Fruit fly (Drosophila melanogaster) whole organism, wandering third instar larva: ENCODE results near the gene Atx-1.

ENCODE experiments used
- Abd-B ChIP-seq: fragments of >200 bp; optimal IDR thresholded peaks from 2 replicates; lab custom pipeline; 2017; ENCODE audit warnings: missing biosample characterization, missing genetic modification characterization
- CG32264 ChIP-seq: fragments of 200-800 bp; sonication (Bioruptor generic); optimal IDR thresholded peaks from 2 replicates; lab custom pipeline; 2016; ENCODE audit warnings: missing biosample characterization, missing genetic modification characterization
- CG9705 ChIP-seq: fragments of 200-800 bp; sonication (Bioruptor generic); optimal IDR thresholded peaks from 2 replicates; lab custom pipeline; 2018; ENCODE audit warnings: missing biosample characterization, mild to moderate bottlenecking, missing genetic modification characterization
- CrebA ChIP-seq: fragments of 200-800 bp; sonication (Bioruptor generic); optimal IDR thresholded peaks from 2 replicates; lab custom pipeline; 2016; ENCODE audit warnings: missing biosample characterization, mild to moderate bottlenecking, missing genetic modification characterization, borderline replicate concordance
- Dfd ChIP-seq: fragments of >200 bp; optimal IDR thresholded peaks from 2 replicates; lab custom pipeline; 2017; ENCODE audit warnings: missing biosample characterization, missing genetic modification characterization
- Dif ChIP-seq: fragments of 200-275, 200-300 bp; sonication (Bioruptor generic); optimal IDR thresholded peaks from 2 replicates; lab custom pipeline; 2018; ENCODE audit warnings: missing biosample characterization, missing genetic modification characterization; ENCODE audit not compliant: partially characterized antibody
- GATAd ChIP-seq: sonication (Bioruptor generic); optimal IDR thresholded peaks from 2 replicates; lab custom pipeline; 2016; ENCODE audit warnings: missing biosample characterization, missing genetic modification characterization
- HLH106 ChIP-seq: fragments of 200-800 bp; optimal IDR thresholded peaks from 3 replicates; lab custom pipeline; 2019; ENCODE audit warnings: missing biosample characterization, mild to moderate bottlenecking, missing genetic modification characterization, moderate library complexity
- Hnf4 ChIP-seq: fragments of 200-800 bp; sonication (Bioruptor generic); optimal IDR thresholded peaks from 2 replicates; lab custom pipeline; 2016; ENCODE audit warnings: missing biosample characterization, mild to moderate bottlenecking, missing genetic modification characterization
- Hr78 ChIP-seq: fragments of >200 bp; optimal IDR thresholded peaks from 2 replicates; lab custom pipeline; 2017; ENCODE audit warnings: missing biosample characterization, missing genetic modification characterization
- Hr83 ChIP-seq: fragments of 200-300 bp; sonication (Bioruptor generic); optimal IDR thresholded peaks from 2 replicates; lab custom pipeline; 2016; ENCODE audit warnings: missing biosample characterization, mild to moderate bottlenecking, missing genetic modification characterization, moderate library complexity; ENCODE audit not compliant: poor library complexity, severe bottlenecking
- Jra ChIP-seq: sonication (Bioruptor generic); optimal IDR thresholded peaks from 2 replicates; lab custom pipeline; 2016; ENCODE audit warnings: missing biosample characterization, missing genetic modification characterization
- Mio ChIP-seq: sonication (Bioruptor generic); optimal IDR thresholded peaks from 2 replicates; lab custom pipeline; 2016; ENCODE audit warnings: missing biosample characterization, missing genetic modification characterization
- Myc ChIP-seq: fragments of >200 bp; optimal IDR thresholded peaks from 2 replicates; lab custom pipeline; 2017
- N ChIP-seq: fragments of >200 bp; optimal IDR thresholded peaks from 2 replicates; lab custom pipeline; 2018; ENCODE audit warnings: missing biosample characterization, missing external identifiers, missing genetic modification characterization
- OdsH ChIP-seq: fragments of 200-800 bp; sonication (Bioruptor generic); optimal IDR thresholded peaks from 2 replicates; lab custom pipeline; 2016; ENCODE audit warnings: missing biosample characterization, mild to moderate bottlenecking, missing genetic modification characterization
- Rel ChIP-seq, 2 experiments: fragments of 200-800 bp; sonication (Bioruptor generic) in 1 of 2; optimal IDR thresholded peaks; 2 replicates in 1 of 2; 3 replicates in 1 of 2; lab custom pipeline; 2016 to 2019; ENCODE audit warnings: mild to moderate bottlenecking in 2 of 2, missing biosample characterization in 2 of 2, missing genetic modification characterization in 2 of 2, moderate library complexity in 1 of 2
- Sp1 ChIP-seq: fragments of 200-800 bp; sonication (Bioruptor generic); optimal IDR thresholded peaks from 3 replicates; lab custom pipeline; 2019; ENCODE audit warnings: missing biosample characterization, mild to moderate bottlenecking, missing genetic modification characterization, moderate library complexity
- Vsx2 ChIP-seq: fragments of 200-300, 225-300 bp; sonication (Bioruptor generic); optimal IDR thresholded peaks from 2 replicates; lab custom pipeline; 2018; ENCODE audit warnings: missing biosample characterization, missing genetic modification characterization; ENCODE audit not compliant: partially characterized antibody
- br ChIP-seq: fragments of 200-800 bp; sonication (Bioruptor generic); optimal IDR thresholded peaks from 2 replicates; lab custom pipeline; 2016; ENCODE audit warnings: missing biosample characterization, missing genetic modification characterization
- brk ChIP-seq: fragments of 200-800 bp; sonication (Bioruptor generic); optimal IDR thresholded peaks from 2 replicates; lab custom pipeline; 2016; ENCODE audit warnings: missing biosample characterization, mild to moderate bottlenecking, missing genetic modification characterization
- dl ChIP-seq, 2 experiments: fragments of 175-275, 200-275 bp in 1 of 2; fragments of 200-275 bp in 1 of 2; sonication (Bioruptor generic); optimal IDR thresholded peaks; lab custom pipeline; 2018; ENCODE audit warnings: mild to moderate bottlenecking in 2 of 2, missing biosample characterization in 2 of 2, missing genetic modification characterization in 2 of 2, moderate library complexity in 2 of 2; ENCODE audit not compliant: partially characterized antibody in 2 of 2, insufficient read depth in 1 of 2
- dmrt93B ChIP-seq: fragments of 200-800 bp; sonication (Bioruptor generic); optimal IDR thresholded peaks from 2 replicates; lab custom pipeline; 2018; ENCODE audit warnings: missing biosample characterization, mild to moderate bottlenecking, missing genetic modification characterization
- dsf ChIP-seq: sonication (Bioruptor generic); optimal IDR thresholded peaks from 2 replicates; lab custom pipeline; 2016; ENCODE audit warnings: missing biosample characterization, missing genetic modification characterization, borderline replicate concordance
- ey ChIP-seq: fragments of 200-800 bp; sonication (Bioruptor generic); optimal IDR thresholded peaks from 2 replicates; lab custom pipeline; 2016; ENCODE audit warnings: missing biosample characterization, missing genetic modification characterization
- foxo ChIP-seq, 2 experiments: fragments of 200-800 bp; sonication (Bioruptor generic); optimal IDR thresholded peaks; 2 replicates in 1 of 2; 3 replicates in 1 of 2; lab custom pipeline; 2016 to 2017; ENCODE audit warnings: missing biosample characterization in 2 of 2, missing genetic modification characterization in 2 of 2
- fru ChIP-seq: fragments of 200-800 bp; sonication (Bioruptor generic); optimal IDR thresholded peaks from 3 replicates; lab custom pipeline; 2016; ENCODE audit warnings: missing biosample characterization, mild to moderate bottlenecking, missing genetic modification characterization
- h ChIP-seq: fragments of 200-800 bp; sonication (Bioruptor generic); optimal IDR thresholded peaks from 3 replicates; lab custom pipeline; 2016; ENCODE audit warnings: missing biosample characterization, mild to moderate bottlenecking, missing genetic modification characterization
- jim ChIP-seq: fragments of 175-275, 200-325 bp; sonication (Bioruptor generic); optimal IDR thresholded peaks from 2 replicates; lab custom pipeline; 2016; ENCODE audit warnings: missing biosample characterization, mild to moderate bottlenecking, missing genetic modification characterization
- lola ChIP-seq: fragments of >200 bp; optimal IDR thresholded peaks from 2 replicates; lab custom pipeline; 2017; ENCODE audit warnings: missing biosample characterization, missing genetic modification characterization
- pan ChIP-seq: fragments of >200 bp; optimal IDR thresholded peaks from 2 replicates; lab custom pipeline; 2017
- psq ChIP-seq: fragments of 200-800 bp; sonication (Bioruptor generic); optimal IDR thresholded peaks from 3 replicates; lab custom pipeline; 2017; ENCODE audit warnings: missing biosample characterization, mild to moderate bottlenecking, missing genetic modification characterization, moderate library complexity
- rgr ChIP-seq: fragments of 200-800 bp; sonication (Bioruptor generic); optimal IDR thresholded peaks from 3 replicates; lab custom pipeline; 2016; ENCODE audit warnings: missing biosample characterization, mild to moderate bottlenecking, missing genetic modification characterization
- sage ChIP-seq: fragments of 200-800 bp; sonication (Bioruptor generic); optimal IDR thresholded peaks from 2 replicates; lab custom pipeline; 2016; ENCODE audit warnings: missing biosample characterization, mild to moderate bottlenecking, missing genetic modification characterization
- sv ChIP-seq: fragments of 200-800 bp; sonication (Bioruptor generic); optimal IDR thresholded peaks from 3 replicates; lab custom pipeline; 2016; ENCODE audit warnings: missing biosample characterization, missing genetic modification characterization
- tai ChIP-seq: sonication (Bioruptor generic); optimal IDR thresholded peaks from 2 replicates; lab custom pipeline; 2016; ENCODE audit warnings: missing biosample characterization, missing genetic modification characterization
- usp ChIP-seq: fragments of >200 bp; optimal IDR thresholded peaks from 2 replicates; lab custom pipeline; 2017; ENCODE audit warnings: missing biosample characterization, missing genetic modification characterization
- woc ChIP-seq: sonication (Bioruptor generic); optimal IDR thresholded peaks from 2 replicates; lab custom pipeline; 2016; ENCODE audit warnings: missing biosample characterization, mild to moderate bottlenecking, missing genetic modification characterization

Atx-1 gene

dm6 chrX:6853384-6853783 is 30.4 kb downstream of the Atx-1 start:
- no peak for TF ChIP-seq Rel (GFP tag; optimal IDR thresholded peaks at IDR 0.05; lab: Kevin White, UChicago)
- TF ChIP-seq Rel (tag; optimal IDR thresholded peaks at IDR 0.05; lab: Kevin White, UChicago) = peak; percentile 67
- TF ChIP-seq Dif (GFP tag; lab: Kevin White, UChicago) = peak; percentile 31
- TF ChIP-seq psq (GFP tag; lab: Kevin White, UChicago) = peak; percentile 77
- no peak for TF ChIP-seq pan (lab: Kevin White, UChicago)
- peak; percentile 45 for TF ChIP-seq Sp1 (GFP tag; lab: Kevin White, UChicago)

DNA sequence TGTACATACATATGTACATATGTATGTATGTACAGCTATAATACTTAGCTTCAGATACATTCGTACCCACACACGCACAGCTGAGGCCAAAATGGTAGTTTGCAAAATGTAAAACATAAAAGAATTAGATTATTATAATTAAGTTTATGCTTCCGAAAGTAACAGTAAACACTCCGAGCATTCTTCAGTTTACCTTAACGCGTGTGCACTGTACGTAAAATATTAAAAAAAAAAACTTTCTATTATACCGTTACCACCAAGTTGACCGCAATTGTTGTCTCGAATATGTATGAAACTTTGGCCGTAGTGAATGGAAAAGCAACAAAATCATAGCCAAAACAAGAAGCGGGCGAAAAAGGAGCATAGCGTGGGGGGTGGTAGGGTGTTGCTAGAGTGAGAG is 31.6 kb downstream of the Atx-1 start:
- TF ChIP-seq ey (GFP tag; lab: Kevin White, UChicago) (peak; percentile 69), Abd-B (no peak), OdsH (peak; percentile 46), Rel (GFP tag; optimal IDR thresholded peaks at IDR 0.05; lab: Kevin White, UChicago) (no peak), Rel (tag; optimal IDR thresholded peaks at IDR 0.05; lab: Kevin White, UChicago) (no peak), sv (GFP tag; lab: Kevin White, UChicago) (peak; percentile 71), lola (GFP tag; lab: Kevin White, UChicago) (no peak), sage (peak; percentile 39), psq (GFP tag; lab: Kevin White, UChicago) (peak; percentile 24), dmrt93B (peak; percentile 33), Mio (GFP tag; lab: Kevin White, UChicago) (no peak), h (GFP tag; lab: Kevin White, UChicago) (peak; percentile 71), Sp1 (GFP tag; lab: Kevin White, UChicago) (peak; percentile 52), HLH106 (peak; percentile 10), Hnf4 (GFP tag; lab: Kevin White, UChicago) (peak; percentile 45), rgr (GFP tag; lab: Kevin White, UChicago) (peak; percentile 74), Jra (GFP tag; lab: Kevin White, UChicago) (peak; percentile 7), fru (GFP tag; lab: Kevin White, UChicago) (peak; percentile 73), woc (peak; percentile 11), foxo (GFP tag; optimal IDR thresholded peaks at IDR 0.05; lab: Kevin White, UChicago) (peak in 1 of 2 experiments; percentile 72), Dif (GFP tag; lab: Kevin White, UChicago) (no peak), br (peak; percentile 48)

DNA sequence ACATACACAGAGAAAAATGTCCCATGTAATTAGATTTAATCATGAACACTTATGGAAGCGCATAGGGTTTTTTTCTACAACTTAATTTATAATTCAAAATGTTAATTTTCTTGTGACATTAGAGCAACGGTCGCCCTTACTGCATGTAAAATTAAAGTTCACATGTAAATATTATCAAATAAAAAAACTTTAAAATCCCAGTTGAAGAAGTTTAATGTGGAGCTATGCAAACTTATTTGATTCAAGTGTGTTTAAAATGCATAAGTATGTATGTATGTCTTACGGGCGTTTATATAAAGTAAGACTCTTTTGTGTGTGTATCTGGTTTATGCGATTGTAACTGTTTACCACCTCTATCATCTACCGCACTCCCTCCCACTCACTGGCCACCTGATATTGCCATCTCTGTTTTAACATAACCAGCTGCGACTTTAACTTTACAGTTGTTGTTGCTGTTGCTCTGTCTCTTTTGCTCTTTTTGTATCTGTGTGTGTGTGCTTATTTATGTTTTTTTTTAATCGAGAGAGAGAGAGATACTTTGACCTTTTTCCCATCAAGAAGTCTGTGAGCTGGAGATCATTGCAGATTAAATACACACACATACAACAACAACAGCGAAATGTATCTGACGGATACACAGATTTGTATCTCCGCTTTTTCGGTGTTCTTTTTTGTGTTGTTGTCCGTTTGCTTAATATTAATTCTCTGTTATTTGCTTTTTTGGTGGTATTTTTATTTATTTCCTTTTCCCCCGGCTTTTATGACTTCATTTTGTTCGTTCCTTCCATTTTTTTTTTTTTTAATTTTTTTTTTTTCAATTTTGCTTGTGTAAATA is 32.6 kb downstream of the Atx-1 start:
- TF ChIP-seq jim (GFP tag; lab: Kevin White, UChicago) (no peak), sage (peak; percentile 62), Dfd (GFP tag; lab: Kevin White, UChicago) (no peak), foxo (GFP tag; optimal IDR thresholded peaks at IDR 0.05; lab: Kevin White, UChicago) (peak in 1 of 2 experiments; percentile 90), Abd-B (no peak), sv (GFP tag; lab: Kevin White, UChicago) (peak; percentile 87), N (GFP tag; lab: Kevin White, UChicago) (peak; percentile 35), lola (GFP tag; lab: Kevin White, UChicago) (no peak), fru (GFP tag; lab: Kevin White, UChicago) (peak; percentile 93), Sp1 (GFP tag; lab: Kevin White, UChicago) (peak; percentile 94), dsf (GFP tag; lab: Kevin White, UChicago) (no peak), CG32264 (GFP tag; lab: Kevin White, UChicago) (peak; percentile 79), tai (GFP tag; lab: Kevin White, UChicago) (no peak), Hr78 (GFP tag; lab: Kevin White, UChicago) (no peak), dl (GFP tag; optimal IDR thresholded peaks at IDR 0.05; lab: Kevin White, UChicago; ENCODE audit: insufficient read depth in 1 of 2, partially characterized antibody in 2 of 2) (no peak), Hr83 (GFP tag; lab: Kevin White, UChicago) (no peak), rgr (GFP tag; lab: Kevin White, UChicago) (peak; percentile 87), ey (GFP tag; lab: Kevin White, UChicago) (peak; percentile 90), h (GFP tag; lab: Kevin White, UChicago) (peak; percentile 77), Mio (GFP tag; lab: Kevin White, UChicago) (no peak), dmrt93B (peak; percentile 55), GATAd (no peak), CG9705 (GFP tag; lab: Kevin White, UChicago) (peak; percentile 15), Hnf4 (GFP tag; lab: Kevin White, UChicago) (peak; percentile 73), OdsH (peak; percentile 87), Jra (GFP tag; lab: Kevin White, UChicago) (peak; percentile 78), woc (peak; percentile 84), Vsx2 (GFP tag; lab: Kevin White, UChicago) (peak; percentile 60), Dif (GFP tag; lab: Kevin White, UChicago) (no peak), Myc (lab: Kevin White, UChicago) (no peak), usp (GFP tag; lab: Kevin White, UChicago) (no peak), brk (GFP tag; lab: Kevin White, UChicago) (peak; percentile 75), pan (lab: Kevin White, UChicago) (no peak), Rel (GFP tag; optimal IDR thresholded peaks at IDR 0.05; lab: Kevin White, UChicago) (peak; percentile 44), Rel (tag; optimal IDR thresholded peaks at IDR 0.05; lab: Kevin White, UChicago) (no peak), psq (GFP tag; lab: Kevin White, UChicago) (peak; percentile 67), HLH106 (peak; percentile 85), CrebA (GFP tag; lab: Kevin White, UChicago) (no peak), br (peak; percentile 91)
